Worm (Caenorhabditis elegans) whole organism, L4 larva: ENCODE data around the gene kel-10.
A peak's percentile ranks its signal among the peaks of the same experiment; 100 is the strongest.

Experiments
- D1046.2 ChIP-seq: fragments of 200-800 bp; sonication (Bioruptor generic); IDR thresholded peaks from 2 replicates; pipeline ENCODE4 v1.3.6; 2022; ENCODE audit warnings: missing genetic modification characterization, missing compliant biosample characterization
- F49E8.2 ChIP-seq: sonication (generic microtip); optimal IDR thresholded peaks from 2 replicates; lab custom pipeline; 2016; ENCODE audit warnings: missing compliant biosample characterization, mild to moderate bottlenecking, missing genetic modification characterization, borderline replicate concordance
- R02D3.7 ChIP-seq: fragments of 150-350 bp; sonication (generic microtip); optimal IDR thresholded peaks from 3 replicates; lab custom pipeline; 2014; ENCODE audit warnings: missing biosample characterization, missing genetic modification characterization
- Y105C5A.15 ChIP-seq: fragments of 200-800 bp; sonication (Bioruptor generic); IDR thresholded peaks from 2 replicates; pipeline ENCODE4 v1.3.6; 2022; ENCODE audit warnings: missing genetic modification characterization, missing compliant biosample characterization
- Y48G9A.11 ChIP-seq: fragments of 200-800 bp; sonication (Bioruptor generic); IDR thresholded peaks from 2 replicates; pipeline ENCODE4 v1.3.6; 2022; ENCODE audit warnings: missing genetic modification reagents, missing genetic modification characterization, missing compliant biosample characterization
- Y75B8A.6 ChIP-seq: fragments of 200-800 bp; sonication (Bioruptor generic); IDR thresholded peaks from 2 replicates; pipeline ENCODE4 v1.3.6; 2022; ENCODE audit warnings: missing genetic modification reagents, missing genetic modification characterization, missing compliant biosample characterization
- ZK337.2 ChIP-seq: fragments of 200-800 bp; sonication (Bioruptor generic); IDR thresholded peaks from 2 replicates; pipeline ENCODE4 v1.3.6; 2022; ENCODE audit warnings: missing genetic modification reagents, missing genetic modification characterization, missing compliant biosample characterization
- ZK546.5 ChIP-seq, 2 experiments: sonication (generic microtip); optimal IDR thresholded peaks; 2 replicates each; lab custom pipeline; 2017; ENCODE audit warnings: missing biosample characterization in 2 of 2, missing genetic modification characterization in 2 of 2
- attf-4 ChIP-seq: sonication (generic microtip); optimal IDR thresholded peaks from 3 replicates; lab custom pipeline; 2017; ENCODE audit warnings: missing biosample characterization, missing genetic modification characterization
- ceh-20 ChIP-seq: fragments of 200-800 bp; sonication (Bioruptor generic); IDR thresholded peaks from 2 replicates; pipeline ENCODE4 v1.3.6; 2022; ENCODE audit warnings: missing genetic modification reagents, missing genetic modification characterization, missing compliant biosample characterization
- ces-1 ChIP-seq: fragments of 150-350 bp; sonication (generic microtip); optimal IDR thresholded peaks from 4 replicates; lab custom pipeline; 2014; ENCODE audit warnings: missing biosample characterization, missing genetic modification reagents, missing genetic modification characterization
- ctbp-1 ChIP-seq: fragments of 200-800 bp; sonication (Bioruptor generic); IDR thresholded peaks from 2 replicates; pipeline ENCODE4 v1.3.6; 2022; ENCODE audit warnings: missing genetic modification reagents, missing genetic modification characterization, missing compliant biosample characterization
- daf-8 ChIP-seq: fragments of 200-800 bp; sonication (Bioruptor generic); IDR thresholded peaks from 2 replicates; pipeline ENCODE4 v1.3.6; 2022; ENCODE audit warnings: missing genetic modification characterization, missing compliant biosample characterization
- dmd-8 ChIP-seq: fragments of 200-800 bp; sonication (Bioruptor generic); IDR thresholded peaks from 2 replicates; pipeline ENCODE4 v1.3.6; 2022; ENCODE audit warnings: missing genetic modification characterization, missing compliant biosample characterization
- duxl-1 ChIP-seq: sonication (generic microtip); optimal IDR thresholded peaks from 2 replicates; lab custom pipeline; 2016; ENCODE audit warnings: mild to moderate bottlenecking, missing genetic modification characterization, moderate library complexity, missing compliant biosample characterization; ENCODE audit not compliant: poor library complexity
- fkh-10 ChIP-seq: fragments of 150-350 bp; optimal IDR thresholded peaks from 2 replicates; lab custom pipeline; 2014; ENCODE audit warnings: missing biosample characterization, missing genetic modification reagents, missing genetic modification characterization
- gei-8 ChIP-seq: fragments of 200-800 bp; sonication (Bioruptor generic); optimal IDR thresholded peaks from 2 replicates; lab custom pipeline; 2018; ENCODE audit warnings: mild to moderate bottlenecking, missing genetic modification characterization, missing compliant biosample characterization
- hif-1 ChIP-seq, 2 experiments: sonication (generic microtip); optimal IDR thresholded peaks; 2 replicates each; lab custom pipeline; 2016 to 2017; ENCODE audit warnings: missing compliant biosample characterization in 2 of 2, missing genetic modification characterization in 2 of 2, missing genetic modification reagents in 2 of 2, missing genotype in 2 of 2, mild to moderate bottlenecking in 1 of 2
- lim-7 ChIP-seq: fragments of 200-800 bp; sonication (Bioruptor generic); IDR thresholded peaks from 2 replicates; pipeline ENCODE4 v1.3.6; 2022; ENCODE audit warnings: missing genetic modification characterization, missing compliant biosample characterization
- lin-1 ChIP-seq: fragments of 200-800 bp; sonication (Bioruptor generic); IDR thresholded peaks from 2 replicates; pipeline ENCODE4 v1.3.6; 2022; ENCODE audit warnings: missing genetic modification reagents, missing genetic modification characterization, missing compliant biosample characterization
- lin-15B ChIP-seq: fragments of 150-350 bp; sonication (generic microtip); optimal IDR thresholded peaks from 3 replicates; lab custom pipeline; 2014; ENCODE audit warnings: missing biosample characterization, missing genetic modification characterization
- lin-29 ChIP-seq: fragments of 200-800 bp; sonication (Bioruptor generic); IDR thresholded peaks from 2 replicates; pipeline ENCODE4 v1.3.6; 2022; ENCODE audit warnings: missing genetic modification reagents, missing genetic modification characterization, missing compliant biosample characterization
- lin-38 ChIP-seq: fragments of 200-800 bp; sonication (Bioruptor generic); IDR thresholded peaks from 2 replicates; pipeline ENCODE4 v1.3.6; 2022; ENCODE audit warnings: missing genetic modification reagents, missing genetic modification characterization, missing compliant biosample characterization
- lin-39 ChIP-seq: fragments of 150-350 bp; optimal IDR thresholded peaks from 2 replicates; lab custom pipeline; 2014; ENCODE audit warnings: missing biosample characterization, missing genetic modification reagents, missing genetic modification characterization
- lir-3 ChIP-seq: sonication (generic microtip); optimal IDR thresholded peaks from 2 replicates; lab custom pipeline; 2016; ENCODE audit warnings: mild to moderate bottlenecking, missing genetic modification characterization, missing compliant biosample characterization
- lsy-2 ChIP-seq, 2 experiments: fragments of 150-350 bp in 1 of 2; sonication (generic microtip) in 1 of 2; optimal IDR thresholded peaks; 2 replicates each; lab custom pipeline; 2014 to 2017; ENCODE audit warnings: missing biosample characterization in 2 of 2, missing genetic modification characterization in 2 of 2
- madf-9 ChIP-seq: fragments of 200-800 bp; sonication (Bioruptor generic); conservative IDR thresholded peaks from 2 replicates; pipeline ENCODE4 v1.3.6; 2022; ENCODE audit warnings: missing genetic modification reagents, missing genetic modification characterization, missing compliant biosample characterization
- mdt-29 ChIP-seq: fragments of 200-800 bp; sonication (Bioruptor generic); IDR thresholded peaks from 2 replicates; pipeline ENCODE4 v1.3.6; 2022; ENCODE audit warnings: missing genetic modification reagents, missing genetic modification characterization, missing compliant biosample characterization
- mes-2 ChIP-seq: sonication (generic microtip); optimal IDR thresholded peaks from 2 replicates; lab custom pipeline; 2016; ENCODE audit warnings: missing genotype, mild to moderate bottlenecking, missing genetic modification characterization, missing compliant biosample characterization; ENCODE audit not compliant: poor library complexity, severe bottlenecking
- mxl-2 ChIP-seq: fragments of 200-800 bp; sonication (Bioruptor generic); conservative IDR thresholded peaks from 2 replicates; pipeline ENCODE4 v1.3.6; 2022; ENCODE audit warnings: missing genetic modification reagents, missing genetic modification characterization, missing compliant biosample characterization
- nhr-102 ChIP-seq: sonication (generic microtip); optimal IDR thresholded peaks from 2 replicates; lab custom pipeline; 2016; ENCODE audit warnings: mild to moderate bottlenecking, missing genetic modification characterization, moderate library complexity, missing compliant biosample characterization
- nhr-11 ChIP-seq: fragments of 150-350 bp; optimal IDR thresholded peaks from 2 replicates; lab custom pipeline; 2014; ENCODE audit warnings: missing biosample characterization, missing genetic modification characterization
- nhr-111 ChIP-seq: fragments of 200-800 bp; sonication (Bioruptor generic); optimal IDR thresholded peaks from 2 replicates; lab custom pipeline; 2018; ENCODE audit warnings: mild to moderate bottlenecking, missing genetic modification characterization, missing compliant biosample characterization
- nhr-237 ChIP-seq: sonication (generic microtip); optimal IDR thresholded peaks from 2 replicates; lab custom pipeline; 2017; ENCODE audit warnings: missing biosample characterization, missing genetic modification characterization
- nhr-41 ChIP-seq: fragments of 200-800 bp; sonication (Bioruptor generic); IDR thresholded peaks from 2 replicates; pipeline ENCODE4 v1.3.6; 2022; ENCODE audit warnings: missing genetic modification reagents, missing genetic modification characterization, missing compliant biosample characterization
- nhr-42 ChIP-seq: fragments of 200-800 bp; sonication (Bioruptor generic); IDR thresholded peaks from 2 replicates; pipeline ENCODE4 v1.3.6; 2022; ENCODE audit warnings: missing genetic modification characterization, missing compliant biosample characterization
- nhr-6 ChIP-seq: fragments of 150-350 bp; optimal IDR thresholded peaks from 2 replicates; lab custom pipeline; 2014; ENCODE audit warnings: missing biosample characterization, missing genetic modification characterization
- nhr-76 ChIP-seq: fragments of 150-350 bp; optimal IDR thresholded peaks from 2 replicates; lab custom pipeline; 2014; ENCODE audit warnings: missing biosample characterization, missing genetic modification characterization
- nhr-77 ChIP-seq: fragments of 150-350 bp; optimal IDR thresholded peaks from 2 replicates; lab custom pipeline; 2014; ENCODE audit warnings: missing biosample characterization, missing genetic modification characterization
- pha-4 ChIP-seq, 2 experiments: fragments of 150-350 bp in 1 of 2; fragments of 200-800 bp in 1 of 2; sonication (Bioruptor generic) in 1 of 2; IDR thresholded peaks in 1 of 2; optimal IDR thresholded peaks in 1 of 2; 2 replicates each; pipeline versions ENCODE4 v1.3.6 to Lab custom; 2014 to 2022; ENCODE audit warnings: missing genetic modification characterization in 2 of 2, missing genetic modification reagents in 2 of 2, missing biosample characterization in 1 of 2, missing compliant biosample characterization in 1 of 2
- php-3 ChIP-seq: fragments of 200-800 bp; sonication (Bioruptor generic); IDR thresholded peaks from 2 replicates; pipeline ENCODE4 v1.3.6; 2022; ENCODE audit warnings: missing genetic modification reagents, missing genetic modification characterization, missing compliant biosample characterization
- pqm-1 ChIP-seq: sonication (generic microtip); optimal IDR thresholded peaks from 2 replicates; lab custom pipeline; 2017; ENCODE audit warnings: missing biosample characterization, missing genetic modification characterization
- saeg-2 ChIP-seq: fragments of 200-800 bp; sonication (Bioruptor generic); IDR thresholded peaks from 2 replicates; pipeline ENCODE4 v1.3.6; 2022; ENCODE audit warnings: missing genetic modification reagents, missing genetic modification characterization, missing compliant biosample characterization
- set-16 ChIP-seq: fragments of 200-800 bp; sonication (Bioruptor generic); IDR thresholded peaks from 2 replicates; pipeline ENCODE4 v1.3.6; 2022; ENCODE audit warnings: missing genetic modification reagents, missing genetic modification characterization, missing compliant biosample characterization
- skn-1 ChIP-seq: fragments of 150-350 bp; optimal IDR thresholded peaks from 2 replicates; lab custom pipeline; 2014; ENCODE audit warnings: missing biosample characterization, missing genetic modification characterization
- snpc-4 ChIP-seq: fragments of 150-350 bp; optimal IDR thresholded peaks from 2 replicates; lab custom pipeline; 2014; ENCODE audit warnings: missing biosample characterization, missing genetic modification characterization
- tra-1 ChIP-seq: fragments of 200-800 bp; sonication (Bioruptor generic); IDR thresholded peaks from 2 replicates; pipeline ENCODE4 v1.3.6; 2022; ENCODE audit warnings: missing genetic modification reagents, missing genetic modification characterization, missing compliant biosample characterization
- unc-39 ChIP-seq: sonication (generic microtip); optimal IDR thresholded peaks from 2 replicates; lab custom pipeline; 2017; ENCODE audit warnings: missing biosample characterization, missing genetic modification characterization
- zfp-2 ChIP-seq: sonication (generic microtip); optimal IDR thresholded peaks from 2 replicates; lab custom pipeline; 2016; ENCODE audit warnings: mild to moderate bottlenecking, missing genetic modification characterization, missing compliant biosample characterization
- zip-2 ChIP-seq: fragments of 150-350 bp; optimal IDR thresholded peaks from 2 replicates; lab custom pipeline; 2014; ENCODE audit warnings: missing biosample characterization, missing genetic modification characterization
- ztf-11 ChIP-seq: fragments of 150-350 bp; optimal IDR thresholded peaks from 2 replicates; lab custom pipeline; 2014; ENCODE audit warnings: missing biosample characterization, missing genetic modification characterization

kel-10 gene

ce11 chrIII:10096525-10096972 is 4.7 kb downstream of the kel-10 start (continued):
- TF ChIP-seq pha-4 (GFP tag; IDR thresholded peaks at IDR 0.05; lab: Robert Waterston, UW) (peak; percentile 67), pha-4 (tag; optimal IDR thresholded peaks at IDR 0.05; lab: Kevin White, UChicago) (peak; percentile 85), R02D3.7 (no peak), nhr-77 (peak; percentile 34), lir-3 (tag; lab: Kevin White, UChicago) (no peak), saeg-2 (GFP tag; lab: Robert Waterston, UW) (peak; percentile 50; the same call in 1 of the 2 replicates), mxl-2 (GFP tag; lab: Robert Waterston, UW) (0 out of 2 replicates have a peak, but pooled peaks have one; percentile 4), ZK546.5 (tag; optimal IDR thresholded peaks at IDR 0.05; lab: Kevin White, UChicago) (no peak), snpc-4 (no peak), Y105C5A.15 (GFP tag; lab: Robert Waterston, UW) (no peak), ces-1 (GFP tag; lab: Kevin White, UChicago) (peak; percentile 10), lin-1 (GFP tag; lab: Robert Waterston, UW) (peak; percentile 80), lin-29 (no peak), lim-7 (no peak), D1046.2 (GFP tag; lab: Robert Waterston, UW) (no peak), mes-2 (tag; lab: Kevin White, UChicago) (peak; percentile 34), nhr-76 (tag; lab: Kevin White, UChicago) (no peak), lin-39 (tag; lab: Kevin White, UChicago) (no peak), fkh-10 (GFP tag; lab: Kevin White, UChicago) (peak; percentile 76), nhr-6 (peak; percentile 92), ctbp-1 (peak; percentile 85), attf-4 (tag; lab: Kevin White, UChicago) (no peak), lsy-2 (tag; optimal IDR thresholded peaks at IDR 0.05; lab: Kevin White, UChicago) (peak; percentile 70 to 93), ZK337.2 (GFP tag; lab: Robert Waterston, UW) (no peak), lin-15B (tag; lab: Kevin White, UChicago) (no peak), nhr-102 (tag; lab: Kevin White, UChicago) (peak; percentile 79), F49E8.2 (tag; lab: Kevin White, UChicago) (no peak), nhr-111 (GFP tag; lab: Kevin White, UChicago) (no peak), hif-1 (tag; optimal IDR thresholded peaks at IDR 0.05; lab: Kevin White, UChicago) (peak in 1 of 2 experiments; percentile 77), daf-8 (GFP tag; lab: Robert Waterston, UW) (no peak), lin-38 (GFP tag; lab: Robert Waterston, UW) (no peak; the same call in 1 of the 2 replicates), nhr-42 (GFP tag; lab: Robert Waterston, UW) (peak; percentile 45; the same call in 1 of the 2 replicates), Y75B8A.6 (no peak), ceh-20 (peak; percentile 81), skn-1 (tag; lab: Kevin White, UChicago) (no peak), zfp-2 (tag; lab: Kevin White, UChicago) (no peak), Y48G9A.11 (no peak), nhr-237 (tag; lab: Kevin White, UChicago) (no peak), dmd-8 (no peak), mdt-29 (GFP tag; lab: Robert Waterston, UW) (no peak), nhr-41 (GFP tag; lab: Robert Waterston, UW) (no peak), nhr-11 (tag; lab: Kevin White, UChicago) (peak; percentile 79), ztf-11 (tag; lab: Kevin White, UChicago) (no peak), madf-9 (GFP tag; lab: Robert Waterston, UW) (no peak), unc-39 (no peak), tra-1 (peak; percentile 84), pqm-1 (peak; percentile 27), gei-8 (peak; percentile 17), zip-2 (tag; lab: Kevin White, UChicago) (no peak), php-3 (GFP tag; lab: Robert Waterston, UW) (peak; percentile 79), duxl-1 (tag; lab: Kevin White, UChicago) (no peak), set-16 (peak; percentile 53)
